Fruit fly (Drosophila melanogaster) whole organism, embryonic: ENCODE results near the gene Sec23.

Experiments
- Abd-B ChIP-seq: fragments of 200-800 bp; sonication (Bioruptor generic); optimal IDR thresholded peaks from 2 replicates; lab custom pipeline; 2018; ENCODE audit warnings: missing biosample characterization, mild to moderate bottlenecking, missing genetic modification characterization, moderate library complexity
- CG1024 ChIP-seq: fragments of 200-800 bp; sonication (Bioruptor generic); IDR thresholded peaks from 2 replicates; pipeline ENCODE4 v1.3.6; 2022; ENCODE audit warnings: missing biosample characterization, missing genetic modification characterization
- CG10959 ChIP-seq: fragments of 200-800 bp; sonication (Bioruptor generic); IDR thresholded peaks from 2 replicates; pipeline ENCODE4 v1.3.6; 2022; ENCODE audit warnings: missing biosample characterization, missing genetic modification characterization
- CG11695 ChIP-seq: fragments of 200-800 bp; sonication (Bioruptor generic); IDR thresholded peaks from 3 replicates; pipeline ENCODE4 v1.3.6; 2022; ENCODE audit warnings: missing biosample characterization, missing genetic modification characterization
- CG11723 ChIP-seq: fragments of 200-800 bp; sonication (Bioruptor generic); optimal IDR thresholded peaks from 2 replicates; lab custom pipeline; 2017; ENCODE audit warnings: missing biosample characterization, mild to moderate bottlenecking, missing genetic modification characterization
- CG13296 ChIP-seq: fragments of 200-800 bp; sonication (Bioruptor generic); optimal IDR thresholded peaks from 3 replicates; lab custom pipeline; 2018; ENCODE audit warnings: missing biosample characterization, mild to moderate bottlenecking, missing genetic modification characterization
- CG14965 ChIP-seq: fragments of 200-800 bp; sonication (Bioruptor generic); optimal IDR thresholded peaks from 2 replicates; lab custom pipeline; 2016; ENCODE audit warnings: missing biosample characterization, missing genetic modification characterization, borderline replicate concordance
- CG15696 ChIP-seq: fragments of 200-800 bp; sonication (Bioruptor generic); optimal IDR thresholded peaks from 2 replicates; lab custom pipeline; 2019; ENCODE audit warnings: missing biosample characterization, mild to moderate bottlenecking, missing genetic modification characterization, moderate library complexity
- CG1602 ChIP-seq: fragments of 200-800 bp; sonication (Bioruptor generic); optimal IDR thresholded peaks from 3 replicates; lab custom pipeline; 2016; ENCODE audit warnings: missing biosample characterization, missing genetic modification characterization
- CG17612 ChIP-seq: fragments of 200-800 bp; sonication (Bioruptor generic); IDR thresholded peaks from 2 replicates; pipeline ENCODE4 v1.3.6; 2022; ENCODE audit warnings: missing biosample characterization, missing genetic modification characterization
- CG30431 ChIP-seq: fragments of 200-800 bp; sonication (Bioruptor generic); optimal IDR thresholded peaks from 2 replicates; lab custom pipeline; 2017; ENCODE audit warnings: missing biosample characterization, missing genetic modification characterization
- CG31365 ChIP-seq: fragments of 200-800 bp; sonication (Bioruptor generic); optimal IDR thresholded peaks from 2 replicates; lab custom pipeline; 2018; ENCODE audit warnings: missing biosample characterization, mild to moderate bottlenecking, missing genetic modification characterization
- CG32532 ChIP-seq: fragments of 200-800 bp; sonication (Bioruptor generic); IDR thresholded peaks from 2 replicates; pipeline ENCODE4 v1.3.6; 2022; ENCODE audit warnings: missing biosample characterization, missing genetic modification characterization
- CG33557 ChIP-seq: fragments of 200-800 bp; sonication (Bioruptor generic); optimal IDR thresholded peaks from 2 replicates; lab custom pipeline; 2019; ENCODE audit warnings: missing biosample characterization, mild to moderate bottlenecking, missing genetic modification characterization, moderate library complexity
- CG42726 ChIP-seq: fragments of 200-800 bp; sonication (Bioruptor generic); IDR thresholded peaks from 2 replicates; pipeline ENCODE4 v1.3.6; 2022; ENCODE audit warnings: missing biosample characterization, missing genetic modification characterization; ENCODE audit not compliant: partially characterized antibody
- CG4360 ChIP-seq: fragments of 200-800 bp; sonication (Bioruptor generic); IDR thresholded peaks from 2 replicates; pipeline ENCODE4 v1.3.6; 2022; ENCODE audit warnings: missing biosample characterization, missing genetic modification characterization
- CG4730 ChIP-seq: fragments of 200-800 bp; sonication (Bioruptor generic); IDR thresholded peaks from 2 replicates; pipeline ENCODE4 v1.3.6; 2022; ENCODE audit warnings: missing biosample characterization, missing genetic modification characterization
- CG6813 ChIP-seq: fragments of 200-800 bp; sonication (Bioruptor generic); optimal IDR thresholded peaks from 2 replicates; lab custom pipeline; 2017; ENCODE audit warnings: missing biosample characterization, missing genetic modification characterization, mild to moderate bottlenecking, moderate library complexity, missing genetic modification reagents
- CG7556 ChIP-seq: fragments of 200-800 bp; sonication (Bioruptor generic); optimal IDR thresholded peaks from 2 replicates; lab custom pipeline; 2017; ENCODE audit warnings: missing biosample characterization, mild to moderate bottlenecking, missing genetic modification characterization
- CG8388 ChIP-seq: fragments of 200-800 bp; sonication (Bioruptor generic); optimal IDR thresholded peaks from 2 replicates; lab custom pipeline; 2019; ENCODE audit warnings: missing biosample characterization, mild to moderate bottlenecking, missing genetic modification characterization, moderate library complexity
- CG9437 ChIP-seq: fragments of 200-800 bp; sonication (Bioruptor generic); optimal IDR thresholded peaks from 2 replicates; lab custom pipeline; 2018; ENCODE audit warnings: missing biosample characterization, mild to moderate bottlenecking, missing genetic modification characterization
- CTCF ChIP-seq: fragments of 200-800 bp; sonication (Bioruptor generic); optimal IDR thresholded peaks from 2 replicates; lab custom pipeline; 2017; ENCODE audit warnings: missing biosample characterization, mild to moderate bottlenecking, missing genetic modification characterization, moderate library complexity
- D19A ChIP-seq: fragments of 200-800 bp; optimal IDR thresholded peaks from 3 replicates; lab custom pipeline; 2019; ENCODE audit warnings: missing biosample characterization, mild to moderate bottlenecking, missing genetic modification characterization, moderate library complexity
- Ets97D ChIP-seq: fragments of 200-800 bp; sonication (Bioruptor generic); optimal IDR thresholded peaks from 3 replicates; lab custom pipeline; 2016; ENCODE audit warnings: missing biosample characterization, missing genetic modification characterization
- Hmx ChIP-seq: fragments of 200-800 bp; sonication (Bioruptor generic); optimal IDR thresholded peaks from 2 replicates; lab custom pipeline; 2016; ENCODE audit warnings: missing biosample characterization, missing genetic modification characterization
- PHDP ChIP-seq: fragments of 200-800 bp; sonication (Bioruptor generic); optimal IDR thresholded peaks from 3 replicates; lab custom pipeline; 2018; ENCODE audit warnings: missing biosample characterization, mild to moderate bottlenecking, missing genetic modification characterization, moderate library complexity
- Rfx ChIP-seq: fragments of 200-800 bp; sonication (Bioruptor generic); IDR thresholded peaks from 2 replicates; pipeline ENCODE4 v1.3.6; 2022; ENCODE audit warnings: missing biosample characterization, missing genetic modification characterization
- abd-A ChIP-seq: fragments of 200-800 bp; sonication (Bioruptor generic); optimal IDR thresholded peaks from 3 replicates; lab custom pipeline; 2019; ENCODE audit warnings: missing biosample characterization, mild to moderate bottlenecking, missing genetic modification characterization, moderate library complexity
- br ChIP-seq: fragments of >200 bp; optimal IDR thresholded peaks from 2 replicates; lab custom pipeline; 2017
- danr ChIP-seq: fragments of 200-800 bp; sonication (Bioruptor generic); IDR thresholded peaks from 2 replicates; pipeline ENCODE4 v1.3.6; 2022; ENCODE audit warnings: missing biosample characterization, missing genetic modification characterization
- dimm ChIP-seq: fragments of 200-800 bp; sonication (Bioruptor generic); IDR thresholded peaks from 2 replicates; pipeline ENCODE4 v1.3.6; 2022; ENCODE audit warnings: missing biosample characterization, missing genetic modification characterization
- disco-r ChIP-seq: fragments of 200-800 bp; sonication (Bioruptor generic); optimal IDR thresholded peaks from 2 replicates; lab custom pipeline; 2016; ENCODE audit warnings: missing biosample characterization, missing genetic modification characterization
- fd102C ChIP-seq: fragments of 200-800 bp; sonication (Bioruptor generic); optimal IDR thresholded peaks from 2 replicates; lab custom pipeline; 2018; ENCODE audit warnings: missing biosample characterization, mild to moderate bottlenecking, missing genetic modification characterization, moderate library complexity
- fd3F ChIP-seq: fragments of 200-800 bp; sonication (Bioruptor generic); optimal IDR thresholded peaks from 2 replicates; lab custom pipeline; 2018; ENCODE audit warnings: missing biosample characterization, mild to moderate bottlenecking, missing genetic modification characterization, moderate library complexity
- ind ChIP-seq: fragments of 200-800 bp; sonication (Bioruptor generic); optimal IDR thresholded peaks from 3 replicates; lab custom pipeline; 2016; ENCODE audit warnings: missing biosample characterization, missing genetic modification characterization
- kah ChIP-seq: fragments of 200-800 bp; sonication (Bioruptor generic); optimal IDR thresholded peaks from 2 replicates; lab custom pipeline; 2018; ENCODE audit warnings: missing biosample characterization, mild to moderate bottlenecking, missing genetic modification characterization
- ken ChIP-seq: fragments of 200-800 bp; sonication (Bioruptor generic); IDR thresholded peaks from 3 replicates; pipeline ENCODE4 v1.3.6; 2022; ENCODE audit warnings: missing biosample characterization, missing genetic modification characterization
- maf-S ChIP-seq: fragments of 200-800 bp; sonication (Bioruptor generic); optimal IDR thresholded peaks from 2 replicates; lab custom pipeline; 2016; ENCODE audit warnings: missing biosample characterization, missing genetic modification characterization
- nom ChIP-seq: fragments of 200-800 bp; sonication (Bioruptor generic); optimal IDR thresholded peaks from 2 replicates; lab custom pipeline; 2017; ENCODE audit warnings: missing biosample characterization, missing genetic modification characterization, mild to moderate bottlenecking, moderate library complexity, missing genetic modification reagents
- oc ChIP-seq: fragments of 200-800 bp; sonication (Bioruptor generic); optimal IDR thresholded peaks from 2 replicates; lab custom pipeline; 2018; ENCODE audit warnings: missing biosample characterization, mild to moderate bottlenecking, missing genetic modification characterization, moderate library complexity
- p53 ChIP-seq: fragments of 200-800 bp; sonication (Bioruptor generic); optimal IDR thresholded peaks from 2 replicates; lab custom pipeline; 2016; ENCODE audit warnings: missing biosample characterization, missing genetic modification characterization
- pb ChIP-seq: fragments of 200-800 bp; sonication (Bioruptor generic); optimal IDR thresholded peaks from 3 replicates; lab custom pipeline; 2016; ENCODE audit warnings: missing biosample characterization, missing genetic modification characterization
- pho ChIP-seq: fragments of 200-800 bp; sonication (Bioruptor generic); optimal IDR thresholded peaks from 2 replicates; lab custom pipeline; 2016; ENCODE audit warnings: missing biosample characterization, missing genetic modification characterization
- ro ChIP-seq: fragments of 200-800 bp; sonication (Bioruptor generic); IDR thresholded peaks from 2 replicates; pipeline ENCODE4 v1.3.6; 2022; ENCODE audit warnings: missing biosample characterization, missing genetic modification characterization
- schlank ChIP-seq: fragments of 200-800 bp; sonication (Bioruptor generic); optimal IDR thresholded peaks from 2 replicates; lab custom pipeline; 2018; ENCODE audit warnings: missing biosample characterization, mild to moderate bottlenecking, missing genetic modification characterization
- sd ChIP-seq: fragments of 200-800 bp; sonication (Bioruptor generic); optimal IDR thresholded peaks from 3 replicates; lab custom pipeline; 2018; ENCODE audit warnings: missing biosample characterization, mild to moderate bottlenecking, missing genetic modification characterization, moderate library complexity
- slou ChIP-seq: fragments of 200-800 bp; sonication (Bioruptor generic); optimal IDR thresholded peaks from 3 replicates; lab custom pipeline; 2016; ENCODE audit warnings: missing biosample characterization, missing genetic modification characterization
- sug ChIP-seq: fragments of 200-800 bp; optimal IDR thresholded peaks from 2 replicates; lab custom pipeline; 2019; ENCODE audit warnings: missing biosample characterization, mild to moderate bottlenecking, missing genetic modification characterization, moderate library complexity
- unpg ChIP-seq: fragments of 200-800 bp; sonication (Bioruptor generic); optimal IDR thresholded peaks from 3 replicates; lab custom pipeline; 2018; ENCODE audit warnings: missing biosample characterization, mild to moderate bottlenecking, missing genetic modification characterization, moderate library complexity
- vfl ChIP-seq: fragments of 200-800 bp; sonication (Bioruptor generic); optimal IDR thresholded peaks from 2 replicates; lab custom pipeline; 2016; ENCODE audit warnings: missing biosample characterization, missing genetic modification characterization
- zfh2 ChIP-seq: fragments of 200-800 bp; sonication (Bioruptor generic); optimal IDR thresholded peaks from 2 replicates; lab custom pipeline; 2016; ENCODE audit warnings: missing biosample characterization, missing genetic modification characterization

Gene Sec23

dm6 chr3R:5660198-5660893, 11.5 kb downstream of the Sec23 start, which contains the start of gene Wdr33 (continued):
- TF ChIP-seq CG33557 (GFP tag; lab: Kevin White, UChicago) (no peak), CG1024 (no peak), CTCF (GFP tag; lab: Kevin White, UChicago) (no peak), CG13296 (GFP tag; lab: Kevin White, UChicago) (peak; percentile 39), CG9437 (GFP tag; lab: Kevin White, UChicago) (peak; percentile 45), pho (GFP tag; lab: Kevin White, UChicago) (no peak), oc (tag; lab: Kevin White, UChicago) (no peak), maf-S (GFP tag; lab: Kevin White, UChicago) (no peak), ind (peak; percentile 38), CG42726 (peak; percentile 68; the same call in 1 of the 2 replicates), CG1602 (GFP tag; lab: Kevin White, UChicago) (peak; percentile 37), CG30431 (no peak), CG15696 (tag; lab: Kevin White, UChicago) (peak; percentile 28), slou (no peak), CG6813 (GFP tag; lab: Kevin White, UChicago) (no peak), fd3F (GFP tag; lab: Kevin White, UChicago) (no peak), ro (GFP tag; lab: Robert Waterston, UW) (no peak), D19A (tag; lab: Kevin White, UChicago) (no peak), Rfx (no peak; the same call in 1 of the 2 replicates), PHDP (tag; lab: Kevin White, UChicago) (no peak), kah (GFP tag; lab: Kevin White, UChicago) (no peak), fd102C (GFP tag; lab: Kevin White, UChicago) (no peak), sd (tag; lab: Kevin White, UChicago) (no peak), CG31365 (tag; lab: Kevin White, UChicago) (no peak), disco-r (GFP tag; lab: Kevin White, UChicago) (no peak), ken (0 out of 3 replicates have a peak, but pooled peaks have one; percentile 23), Abd-B (GFP tag; lab: Kevin White, UChicago) (peak; percentile 57), abd-A (tag; lab: Kevin White, UChicago) (no peak), dimm (GFP tag; lab: Robert Waterston, UW) (no peak), br (lab: Kevin White, UChicago) (no peak), unpg (GFP tag; lab: Kevin White, UChicago) (peak; percentile 31), CG7556 (GFP tag; lab: Kevin White, UChicago) (peak; percentile 34), CG14965 (no peak), CG11695 (no peak), zfh2 (GFP tag; lab: Kevin White, UChicago) (no peak), Ets97D (no peak), Hmx (GFP tag; lab: Kevin White, UChicago) (no peak), p53 (no peak), CG8388 (GFP tag; lab: Kevin White, UChicago) (peak; percentile 24), CG4360 (GFP tag; lab: Robert Waterston, UW) (no peak), schlank (no peak), CG32532 (peak; percentile 62), sug (peak; percentile 10), nom (GFP tag; lab: Kevin White, UChicago) (no peak), CG11723 (GFP tag; lab: Kevin White, UChicago) (no peak), CG4730 (GFP tag; lab: Robert Waterston, UW) (no peak), pb (GFP tag; lab: Kevin White, UChicago) (no peak), CG10959 (GFP tag; lab: Robert Waterston, UW) (no peak), danr (GFP tag; lab: Robert Waterston, UW) (0 out of 2 replicates have a peak, but pooled peaks have one; percentile 17), vfl (GFP tag; lab: Kevin White, UChicago) (no peak), CG17612 (GFP tag; lab: Robert Waterston, UW) (no peak)
